Fruit fly (Drosophila melanogaster): Measurements from ENCODE around the gene CG15571.

Gene CG15571

dm6 chrX:4205346-4206178 lies 11.6 kb downstream of the CG15571 start, which contains the start of gene Fas2 (continued):
- TF ChIP-seq CkIIα-i1 (GFP tag; IDR thresholded peaks at IDR 0.05), result no peak
- no peak for TF ChIP-seq CG2129 (GFP tag; IDR thresholded peaks at IDR 0.05; ENCODE audit: partially characterized antibody)
- 0 out of 2 replicates have a peak, but pooled peaks have one; percentile 23 for TF ChIP-seq rib (GFP tag; IDR thresholded peaks at IDR 0.05)
- no peak for TF ChIP-seq Elba2 (GFP tag; optimal IDR thresholded peaks at IDR 0.05)
- TF ChIP-seq CG14860 (GFP tag; IDR thresholded peaks at IDR 0.05; ENCODE audit: partially characterized antibody), result no peak
- peak; percentile 48 to 55 for TF ChIP-seq Trl (optimal IDR thresholded peaks at IDR 0.05)
- TF ChIP-seq Trl (GFP tag; optimal IDR thresholded peaks at IDR 0.05), result peak; percentile 48
- TF ChIP-seq CG7839 (tag; optimal IDR thresholded peaks at IDR 0.05), result peak; percentile 39
- peak; percentile 58 for TF ChIP-seq NFAT (GFP tag; IDR thresholded peaks at IDR 0.05)
- TF ChIP-seq Antp (GFP tag; optimal IDR thresholded peaks at IDR 0.05), result peak; percentile 37
- no peak for TF ChIP-seq Awh (GFP tag; IDR thresholded peaks at IDR 0.05)
- no peak for TF ChIP-seq ara (GFP tag; IDR thresholded peaks at IDR 0.05)

dm6 chrX:4203713-4204447 lies 13.3 kb downstream of the CG15571 start:
- TF ChIP-seq slbo (GFP tag; IDR thresholded peaks at IDR 0.05), result no peak
- no peak for TF ChIP-seq ap (GFP tag; IDR thresholded peaks at IDR 0.05)
- no peak for TF ChIP-seq CG31388 (GFP tag; optimal IDR thresholded peaks at IDR 0.05)
- no peak for TF ChIP-seq fd3F (GFP tag; optimal IDR thresholded peaks at IDR 0.05)
- TF ChIP-seq scrt (GFP tag; optimal IDR thresholded peaks at IDR 0.05), result no peak
- TF ChIP-seq bcd (GFP tag; optimal IDR thresholded peaks at IDR 0.05), result no peak
- TF ChIP-seq crol (GFP tag; IDR thresholded peaks at IDR 0.05), result peak; percentile 85
- peak; percentile 31 for TF ChIP-seq Drgx (GFP tag; IDR thresholded peaks at IDR 0.05)
- no peak for TF ChIP-seq CG2199 (GFP tag; IDR thresholded peaks at IDR 0.05)
- peak; percentile 12 for TF ChIP-seq Med (GFP tag)
- TF ChIP-seq CG7372 (GFP tag; IDR thresholded peaks at IDR 0.05), result no peak
- TF ChIP-seq CG15514 (GFP tag; optimal IDR thresholded peaks at IDR 0.05), result no peak
- no peak for TF ChIP-seq Atf6 (GFP tag; IDR thresholded peaks at IDR 0.05)
- TF ChIP-seq pita (GFP tag; optimal IDR thresholded peaks at IDR 0.05), result no peak
- no peak for TF ChIP-seq Sry-δ (GFP tag; optimal IDR thresholded peaks at IDR 0.05)
- TF ChIP-seq Bdp1 (GFP tag; optimal IDR thresholded peaks at IDR 0.05), result no peak
- TF ChIP-seq CG2678 (tag; optimal IDR thresholded peaks at IDR 0.05), result no peak
- peak; percentile 47 for TF ChIP-seq sqz (GFP tag; optimal IDR thresholded peaks at IDR 0.05)
- TF ChIP-seq row (GFP tag; IDR thresholded peaks at IDR 0.05), result peak; percentile 43
- TF ChIP-seq Hr3 (GFP tag; optimal IDR thresholded peaks at IDR 0.05), result no peak
- TF ChIP-seq pho (GFP tag; optimal IDR thresholded peaks at IDR 0.05), result no peak
- TF ChIP-seq kni (GFP tag; optimal IDR thresholded peaks at IDR 0.05), result peak; percentile 25
- TF ChIP-seq grn (GFP tag; optimal IDR thresholded peaks at IDR 0.05), result peak; percentile 59
- peak; percentile 47 for TF ChIP-seq grau (tag; optimal IDR thresholded peaks at IDR 0.05)
- peak; percentile 8; the same call in 1 of the 2 replicates for TF ChIP-seq vvl (GFP tag; IDR thresholded peaks at IDR 0.05)
- peak in 1 of 2 experiments; percentile 5 for TF ChIP-seq bsh (GFP tag; optimal IDR thresholded peaks at IDR 0.05)
- TF ChIP-seq nom (GFP tag; optimal IDR thresholded peaks at IDR 0.05), result peak; percentile 51
- TF ChIP-seq CG33557 (GFP tag; optimal IDR thresholded peaks at IDR 0.05), result no peak
- TF ChIP-seq Antp (GFP tag; optimal IDR thresholded peaks at IDR 0.05), result no peak
- TF ChIP-seq Trl (optimal IDR thresholded peaks at IDR 0.05), result peak; percentile 53 to 67
- TF ChIP-seq Trl (GFP tag; optimal IDR thresholded peaks at IDR 0.05), result no peak
- no peak for TF ChIP-seq Optix (GFP tag; IDR thresholded peaks at IDR 0.05)
- TF ChIP-seq CG11504 (tag; optimal IDR thresholded peaks at IDR 0.05), result peak; percentile 36
- TF ChIP-seq Mes4 (GFP tag; optimal IDR thresholded peaks at IDR 0.05), result no peak
- TF ChIP-seq CG4854 (GFP tag; optimal IDR thresholded peaks at IDR 0.05), result no peak
- TF ChIP-seq HmgD (GFP tag; optimal IDR thresholded peaks at IDR 0.05), result no peak
- TF ChIP-seq CG32532 (GFP tag; IDR thresholded peaks at IDR 0.05), result no peak
- TF ChIP-seq pros (GFP tag; optimal IDR thresholded peaks at IDR 0.05), result peak; percentile 4

Measured in whole organism, embryonic.